Worm (Caenorhabditis elegans): ENCODE data around the gene twk-22.

The twk-22 gene

ce11 chrX:16335396-16335795, 29.1 kb downstream of the twk-22 start:
- TF ChIP-seq zfh-2 (GFP tag; conservative IDR thresholded peaks at IDR 0.05): peak; percentile 63; the same call in 1 of the 2 replicates
- TF ChIP-seq Y53F4B.3 (GFP tag; IDR thresholded peaks at IDR 0.05): no peak
- TF ChIP-seq ets-4 (GFP tag; optimal IDR thresholded peaks at IDR 0.05): no peak
- TF ChIP-seq hmg-20 (GFP tag; IDR thresholded peaks at IDR 0.05): no peak

ce11 chrX:16336940-16337339, 30.7 kb downstream of the twk-22 start:
- TF ChIP-seq nhr-27 (tag; optimal IDR thresholded peaks at IDR 0.05): no peak
- no peak for TF ChIP-seq mel-28 (tag; optimal IDR thresholded peaks at IDR 0.05; ENCODE audit: borderline replicate concordance)
- TF ChIP-seq ets-4 (GFP tag; optimal IDR thresholded peaks at IDR 0.05): no peak
- TF ChIP-seq snpc-4 (GFP tag; optimal IDR thresholded peaks at IDR 0.05): no peak
- peak in 3 of 4 experiments; percentile 63 to 85 (median 77) for TF ChIP-seq snpc-4 (tag; optimal IDR thresholded peaks at IDR 0.05)
- TF ChIP-seq efl-1 (GFP tag; optimal IDR thresholded peaks at IDR 0.05): no peak

DNA sequence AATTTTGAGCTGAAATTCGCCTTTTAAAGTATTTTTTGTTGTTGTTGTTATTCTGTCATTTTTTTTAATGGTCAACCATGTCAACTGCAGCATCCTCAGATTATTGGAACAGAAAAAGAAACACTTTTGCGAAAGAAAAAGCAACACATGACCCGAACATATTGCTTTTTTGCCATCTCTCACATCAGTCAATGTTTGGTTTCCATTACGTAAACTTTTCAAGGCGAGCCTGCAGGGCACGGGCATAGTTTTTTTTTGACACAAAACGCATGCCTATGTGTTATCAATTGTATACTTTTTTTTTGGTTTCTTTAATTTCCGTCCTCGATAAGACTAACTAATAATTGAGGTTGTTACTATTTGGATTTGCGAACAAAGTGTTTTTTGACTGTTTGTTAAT, 31.1 kb downstream of the twk-22 start:
- TF ChIP-seq pha-4 (tag; optimal IDR thresholded peaks at IDR 0.05) (peak; percentile 33), Y79H2A.3 (GFP tag; conservative IDR thresholded peaks at IDR 0.05) (no peak), dox-1 (GFP tag; IDR thresholded peaks at IDR 0.05) (peak; percentile 51; the same call in 1 of the 2 replicates), ztf-18 (tag; optimal IDR thresholded peaks at IDR 0.05) (no peak), egl-44 (GFP tag; IDR thresholded peaks at IDR 0.05) (no peak), F33H1.4 (GFP tag; IDR thresholded peaks at IDR 0.05) (no peak), nhr-80 (tag; optimal IDR thresholded peaks at IDR 0.05) (peak; percentile 85), cebp-1 (GFP tag; IDR thresholded peaks at IDR 0.05) (no peak), cebp-1 (tag; optimal IDR thresholded peaks at IDR 0.05) (peak; percentile 48)

DNA sequence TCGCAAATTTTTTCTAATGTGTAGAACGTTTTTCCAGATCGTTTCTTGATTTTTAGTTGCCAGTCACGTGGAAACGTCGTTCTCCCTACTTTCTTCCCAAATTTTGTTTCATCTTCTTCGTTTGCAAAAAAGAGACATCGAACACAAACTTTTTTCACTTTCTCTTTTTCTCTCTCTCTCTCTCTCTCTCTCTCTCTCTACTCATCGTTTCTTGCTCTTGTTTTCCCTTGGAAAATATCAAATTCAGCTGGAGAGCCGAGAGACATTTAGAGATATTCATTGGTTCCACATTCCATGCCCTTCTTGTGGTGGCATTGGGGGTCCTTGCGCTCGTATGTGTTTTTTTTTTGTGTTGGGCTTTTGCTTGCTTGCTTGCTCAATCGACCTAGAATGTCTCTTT, 32.9 kb downstream of the twk-22 start:
- TF ChIP-seq zfh-2 (GFP tag; conservative IDR thresholded peaks at IDR 0.05) (peak; percentile 32; the same call in 1 of the 2 replicates), attf-6 (GFP tag; IDR thresholded peaks at IDR 0.05) (no peak), cebp-1 (GFP tag; IDR thresholded peaks at IDR 0.05) (no peak), cebp-1 (tag; optimal IDR thresholded peaks at IDR 0.05) (peak; percentile 14), lin-40 (tag; optimal IDR thresholded peaks at IDR 0.05) (peak; percentile 4)

DNA sequence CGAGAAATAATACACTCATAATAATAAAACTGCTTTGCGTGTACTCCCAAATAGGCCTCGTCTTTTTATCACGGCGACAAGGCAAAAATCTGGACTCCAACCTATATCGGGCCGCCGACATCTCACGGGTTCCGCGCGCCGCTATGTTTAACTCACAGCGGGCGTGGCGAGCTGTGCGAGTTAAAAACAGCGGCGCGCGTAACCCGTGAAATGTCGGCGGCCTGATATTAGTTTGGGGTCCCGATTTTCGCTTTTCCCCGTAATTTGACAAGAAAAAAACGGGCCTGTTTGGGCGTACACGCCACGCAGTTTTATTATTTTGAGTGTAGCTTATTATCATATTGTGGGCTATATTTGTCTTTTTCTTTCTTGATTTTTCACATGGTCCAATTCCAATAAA, 35.6 kb downstream of the twk-22 start:
- TF ChIP-seq snpc-4 (GFP tag; optimal IDR thresholded peaks at IDR 0.05) (peak; percentile 37), snpc-4 (tag; optimal IDR thresholded peaks at IDR 0.05) (peak; percentile 18 to 93 (median 82)), lag-1 (GFP tag; IDR thresholded peaks at IDR 0.05) (no peak), hmg-1.2 (GFP tag; IDR thresholded peaks at IDR 0.05) (peak; percentile 51; the same call in 1 of the 2 replicates)

DNA sequence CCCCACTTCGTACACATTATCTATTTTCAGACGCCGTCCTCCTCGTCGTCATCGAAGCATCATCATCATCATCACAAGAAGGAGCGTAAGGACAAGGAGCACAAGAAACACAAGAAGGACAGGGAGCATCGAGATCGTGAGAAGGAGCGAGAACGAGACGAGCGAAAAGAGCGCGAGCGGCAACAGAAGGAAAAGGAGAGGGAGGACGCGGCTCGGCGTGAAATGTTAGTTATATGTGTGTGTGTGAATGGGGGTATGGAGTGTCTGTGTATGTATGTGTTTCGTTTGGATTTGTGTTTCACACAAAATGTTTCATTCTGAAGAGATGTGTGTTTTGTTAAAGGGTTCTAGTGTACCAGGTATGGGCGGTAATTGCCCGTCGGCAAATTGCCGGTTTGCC, 36.0 kb downstream of the twk-22 start:
- TF ChIP-seq egl-18 (GFP tag; IDR thresholded peaks at IDR 0.05) (no peak), sptf-2 (GFP tag; optimal IDR thresholded peaks at IDR 0.05) (no peak), ztf-28 (GFP tag; IDR thresholded peaks at IDR 0.05) (no peak), nhr-80 (tag; optimal IDR thresholded peaks at IDR 0.05) (peak; percentile 9), hmg-20 (GFP tag; IDR thresholded peaks at IDR 0.05) (no peak), him-1 (tag; optimal IDR thresholded peaks at IDR 0.05) (no peak), ceh-27 (GFP tag; optimal IDR thresholded peaks at IDR 0.05) (peak; percentile 2), rpc-1 (optimal IDR thresholded peaks at IDR 0.05) (no peak), rpc-1 (tag; optimal IDR thresholded peaks at IDR 0.05) (no peak), zfh-2 (GFP tag; conservative IDR thresholded peaks at IDR 0.05) (peak; percentile 32; the same call in 1 of the 2 replicates)

Data from whole organism, young adult.